Worm (Caenorhabditis elegans) whole organism, young adult: ENCODE measurements around the gene Y39A1A.20.

Experiments used
- B0019.2 ChIP-seq: fragments of 200-800 bp; sonication (Bioruptor generic); conservative IDR thresholded peaks from 2 replicates; pipeline ENCODE4 v1.3.6; 2022; ENCODE audit warnings: missing genetic modification reagents, missing genetic modification characterization, missing compliant biosample characterization
- B0035.1 ChIP-seq: sonication (generic microtip); optimal IDR thresholded peaks from 2 replicates; lab custom pipeline; 2016; ENCODE audit warnings: missing genetic modification characterization, mild to moderate bottlenecking, missing compliant biosample characterization, missing genotype, missing genetic modification reagents
- B0336.3 ChIP-seq: fragments of 200-800 bp; sonication (Bioruptor generic); IDR thresholded peaks from 2 replicates; pipeline ENCODE4 v1.3.6; 2022; ENCODE audit warnings: missing genetic modification characterization, missing compliant biosample characterization
- C06A6.2 ChIP-seq: fragments of 200-800 bp; sonication (Bioruptor generic); conservative IDR thresholded peaks from 2 replicates; pipeline ENCODE4 v1.3.6; 2022; ENCODE audit warnings: missing genetic modification characterization, missing compliant biosample characterization
- C17E4.6 ChIP-seq: fragments of 200-800 bp; sonication (Bioruptor generic); IDR thresholded peaks from 2 replicates; pipeline ENCODE4 v1.3.6; 2022; ENCODE audit warnings: missing genetic modification reagents, missing genetic modification characterization, missing compliant biosample characterization
- F22D6.2 ChIP-seq: sonication (generic microtip); optimal IDR thresholded peaks from 2 replicates; lab custom pipeline; 2016; ENCODE audit warnings: mild to moderate bottlenecking, missing genetic modification characterization, missing compliant biosample characterization
- F39B2.1 ChIP-seq: fragments of 200-800 bp; sonication (Bioruptor generic); IDR thresholded peaks from 2 replicates; pipeline ENCODE4 v1.3.6; 2022; ENCODE audit warnings: missing genetic modification reagents, missing genetic modification characterization, missing compliant biosample characterization
- F57A8.1 ChIP-seq: fragments of 200-800 bp; sonication (Bioruptor generic); optimal IDR thresholded peaks from 2 replicates; lab custom pipeline; 2018; ENCODE audit warnings: mild to moderate bottlenecking, missing genetic modification characterization, moderate library complexity, missing compliant biosample characterization
- T07F8.4 ChIP-seq: sonication (generic microtip); optimal IDR thresholded peaks from 2 replicates; lab custom pipeline; 2016; ENCODE audit warnings: mild to moderate bottlenecking, missing genetic modification characterization, moderate library complexity, missing compliant biosample characterization
- Y95B8A.8 ChIP-seq: fragments of 200-800 bp; sonication (Bioruptor generic); IDR thresholded peaks from 2 replicates; pipeline ENCODE4 v1.3.6; 2022; ENCODE audit warnings: missing genetic modification reagents, missing genetic modification characterization, missing compliant biosample characterization
- akir-1 ChIP-seq: fragments of 200-800 bp; sonication (Bioruptor generic); optimal IDR thresholded peaks from 2 replicates; lab custom pipeline; 2018; ENCODE audit warnings: mild to moderate bottlenecking, missing genetic modification characterization, moderate library complexity, missing compliant biosample characterization
- ama-1 ChIP-seq, 3 experiments: fragments of 150-350 bp in 1 of 3; sonication (generic microtip) in 2 of 3; optimal IDR thresholded peaks; 2 replicates each; lab custom pipeline; 2014 to 2018; ENCODE audit warnings: missing biosample characterization in 2 of 3, missing genetic modification characterization in 2 of 3, missing genetic modification reagents in 2 of 3
- aptf-3 ChIP-seq: fragments of 200-800 bp; sonication (Bioruptor generic); IDR thresholded peaks from 2 replicates; pipeline ENCODE4 v1.3.6; 2022; ENCODE audit warnings: missing genetic modification characterization, missing compliant biosample characterization
- athp-1 ChIP-seq: sonication (generic microtip); optimal IDR thresholded peaks from 2 replicates; lab custom pipeline; 2017; ENCODE audit warnings: mild to moderate bottlenecking, missing genetic modification characterization, missing compliant biosample characterization
- attf-5 ChIP-seq: fragments of 200-800 bp; sonication (Bioruptor generic); optimal IDR thresholded peaks from 2 replicates; lab custom pipeline; 2018; ENCODE audit warnings: mild to moderate bottlenecking, missing genetic modification characterization, missing compliant biosample characterization
- bed-1 ChIP-seq: fragments of 200-800 bp; sonication (Bioruptor generic); IDR thresholded peaks from 2 replicates; pipeline ENCODE4 v1.3.6; 2022; ENCODE audit warnings: missing genetic modification reagents, missing genetic modification characterization, missing compliant biosample characterization
- cebp-2 ChIP-seq: fragments of 200-800 bp; sonication (Bioruptor generic); IDR thresholded peaks from 2 replicates; pipeline ENCODE4 v1.3.6; 2022; ENCODE audit warnings: missing genetic modification characterization, missing compliant biosample characterization
- ceh-27 ChIP-seq: fragments of 200-800 bp; sonication (Bioruptor generic); optimal IDR thresholded peaks from 2 replicates; lab custom pipeline; 2018; ENCODE audit warnings: mild to moderate bottlenecking, missing genetic modification characterization, moderate library complexity, missing compliant biosample characterization
- chd-7 ChIP-seq: sonication (generic microtip); optimal IDR thresholded peaks from 2 replicates; lab custom pipeline; 2016; ENCODE audit warnings: mild to moderate bottlenecking, missing genetic modification characterization, moderate library complexity, missing compliant biosample characterization
- die-1 ChIP-seq: sonication (generic microtip); optimal IDR thresholded peaks from 2 replicates; lab custom pipeline; 2016; ENCODE audit warnings: missing genotype, mild to moderate bottlenecking, missing genetic modification characterization, missing compliant biosample characterization
- dox-1 ChIP-seq: fragments of 200-800 bp; sonication (Bioruptor generic); IDR thresholded peaks from 2 replicates; pipeline ENCODE4 v1.3.6; 2022; ENCODE audit warnings: missing genetic modification reagents, missing genetic modification characterization, missing compliant biosample characterization
- dpl-1 ChIP-seq: fragments of 150-350 bp; optimal IDR thresholded peaks from 2 replicates; lab custom pipeline; 2014; ENCODE audit warnings: missing biosample characterization, missing genetic modification reagents, missing genetic modification characterization
- efl-1 ChIP-seq: fragments of 150-350 bp; optimal IDR thresholded peaks from 2 replicates; lab custom pipeline; 2014; ENCODE audit warnings: missing biosample characterization, missing genetic modification reagents, missing genetic modification characterization
- egl-44 ChIP-seq: fragments of 200-800 bp; sonication (Bioruptor generic); IDR thresholded peaks from 2 replicates; pipeline ENCODE4 v1.3.6; 2022; ENCODE audit warnings: missing genetic modification reagents, missing genetic modification characterization, missing compliant biosample characterization
- ekl-4 ChIP-seq: fragments of 200-800 bp; sonication (Bioruptor generic); IDR thresholded peaks from 2 replicates; pipeline ENCODE4 v1.3.6; 2022; ENCODE audit warnings: missing genetic modification reagents, missing genetic modification characterization, missing compliant biosample characterization
- fkh-3 ChIP-seq: sonication (generic microtip); optimal IDR thresholded peaks from 2 replicates; lab custom pipeline; 2016; ENCODE audit warnings: mild to moderate bottlenecking, missing genetic modification characterization, missing compliant biosample characterization
- hlh-12 ChIP-seq: sonication (generic microtip); optimal IDR thresholded peaks from 2 replicates; lab custom pipeline; 2016; ENCODE audit warnings: missing genetic modification characterization, missing compliant biosample characterization
- let-607 ChIP-seq, 2 experiments: fragments of 200-800 bp in 1 of 2; sonication (Bioruptor generic) in 1 of 2; sonication (generic microtip) in 1 of 2; optimal IDR thresholded peaks; 2 replicates each; lab custom pipeline; 2016 to 2018; ENCODE audit warnings: mild to moderate bottlenecking in 2 of 2, missing compliant biosample characterization in 2 of 2, missing genetic modification characterization in 2 of 2, moderate library complexity in 2 of 2, missing genotype in 1 of 2
- lin-54 ChIP-seq: fragments of 200-800 bp; sonication (Bioruptor generic); optimal IDR thresholded peaks from 2 replicates; lab custom pipeline; 2018; ENCODE audit warnings: mild to moderate bottlenecking, missing genetic modification characterization, missing compliant biosample characterization
- madf-3 ChIP-seq: fragments of 200-800 bp; sonication (Bioruptor generic); IDR thresholded peaks from 2 replicates; pipeline ENCODE4 v1.3.6; 2022; ENCODE audit warnings: missing genetic modification reagents, missing genetic modification characterization, missing compliant biosample characterization
- mcd-1 ChIP-seq: fragments of 200-800 bp; sonication (Bioruptor generic); IDR thresholded peaks from 2 replicates; pipeline ENCODE4 v1.3.6; 2022; ENCODE audit warnings: missing genetic modification reagents, missing genetic modification characterization, missing compliant biosample characterization
- mel-28 ChIP-seq: sonication (generic microtip); optimal IDR thresholded peaks from 2 replicates; lab custom pipeline; 2016; ENCODE audit warnings: borderline replicate concordance, mild to moderate bottlenecking, missing genetic modification characterization, missing compliant biosample characterization
- mes-4 ChIP-seq: sonication (generic microtip); optimal IDR thresholded peaks from 2 replicates; lab custom pipeline; 2016; ENCODE audit warnings: missing genotype, missing genetic modification characterization, missing compliant biosample characterization
- mxl-1 ChIP-seq: sonication (generic microtip); optimal IDR thresholded peaks from 2 replicates; lab custom pipeline; 2016; ENCODE audit warnings: missing genetic modification characterization, missing compliant biosample characterization
- nhr-80 ChIP-seq: sonication (generic microtip); optimal IDR thresholded peaks from 2 replicates; lab custom pipeline; 2016; ENCODE audit warnings: missing genetic modification characterization, missing compliant biosample characterization
- pbrm-1 ChIP-seq: fragments of 200-800 bp; sonication (Bioruptor generic); IDR thresholded peaks from 2 replicates; pipeline ENCODE4 v1.3.6; 2022; ENCODE audit warnings: missing genetic modification reagents, missing genetic modification characterization, missing compliant biosample characterization
- pha-4 ChIP-seq: fragments of 150-350 bp; sonication (generic microtip); optimal IDR thresholded peaks from 2 replicates; lab custom pipeline; 2014; ENCODE audit warnings: missing biosample characterization, missing genetic modification reagents, missing genetic modification characterization
- repo-1 ChIP-seq: sonication (generic microtip); optimal IDR thresholded peaks from 2 replicates; lab custom pipeline; 2017; ENCODE audit warnings: mild to moderate bottlenecking, missing genetic modification characterization, missing compliant biosample characterization
- snpc-1.1 ChIP-seq: sonication (generic microtip); optimal IDR thresholded peaks from 2 replicates; lab custom pipeline; 2017; ENCODE audit warnings: missing genetic modification characterization, mild to moderate bottlenecking, missing compliant biosample characterization, antibody characterized with exemption, moderate library complexity, missing genotype, missing genetic modification reagents; ENCODE audit not compliant: insufficient read depth
- snpc-3.4 ChIP-seq: sonication (generic microtip); optimal IDR thresholded peaks from 2 replicates; lab custom pipeline; 2017; ENCODE audit warnings: missing genetic modification characterization, mild to moderate bottlenecking, missing compliant biosample characterization, antibody characterized with exemption, moderate library complexity, missing genotype, missing genetic modification reagents
- sptf-2 ChIP-seq: fragments of 200-800 bp; sonication (Bioruptor generic); optimal IDR thresholded peaks from 2 replicates; lab custom pipeline; 2018; ENCODE audit warnings: mild to moderate bottlenecking, missing genetic modification characterization, missing compliant biosample characterization
- tbp1 ChIP-seq: fragments of 200-800 bp; sonication (Bioruptor generic); optimal IDR thresholded peaks from 2 replicates; lab custom pipeline; 2018; ENCODE audit warnings: mild to moderate bottlenecking, missing genetic modification characterization, missing compliant biosample characterization
- tbx-9 ChIP-seq: sonication (generic microtip); optimal IDR thresholded peaks from 2 replicates; lab custom pipeline; 2016; ENCODE audit warnings: borderline replicate concordance, missing genetic modification characterization, inconsistent platforms, missing compliant biosample characterization
- tlf-1 ChIP-seq: fragments of 200-800 bp; sonication (Bioruptor generic); optimal IDR thresholded peaks from 2 replicates; lab custom pipeline; 2018; ENCODE audit warnings: mild to moderate bottlenecking, missing genetic modification characterization, missing compliant biosample characterization
- unc-62 ChIP-seq: fragments of 150-350 bp; optimal IDR thresholded peaks from 2 replicates; lab custom pipeline; 2014; ENCODE audit warnings: missing biosample characterization, missing genetic modification reagents, missing genetic modification characterization
- xnd-1 ChIP-seq: sonication (generic microtip); optimal IDR thresholded peaks from 2 replicates; lab custom pipeline; 2016; ENCODE audit warnings: missing genotype, missing genetic modification reagents, missing genetic modification characterization, missing compliant biosample characterization
- zim-3 ChIP-seq: sonication (generic microtip); optimal IDR thresholded peaks from 2 replicates; lab custom pipeline; 2017; ENCODE audit warnings: mild to moderate bottlenecking, missing genetic modification characterization, moderate library complexity, missing compliant biosample characterization
- ztf-18 ChIP-seq: sonication (generic microtip); optimal IDR thresholded peaks from 2 replicates; lab custom pipeline; 2016; ENCODE audit warnings: missing genotype, mild to moderate bottlenecking, missing genetic modification characterization, missing compliant biosample characterization
- ztf-3 ChIP-seq: fragments of 200-800 bp; sonication (Bioruptor generic); optimal IDR thresholded peaks from 2 replicates; lab custom pipeline; 2018; ENCODE audit warnings: mild to moderate bottlenecking, missing genetic modification characterization, missing compliant biosample characterization

Y39A1A.20 gene

DNA sequence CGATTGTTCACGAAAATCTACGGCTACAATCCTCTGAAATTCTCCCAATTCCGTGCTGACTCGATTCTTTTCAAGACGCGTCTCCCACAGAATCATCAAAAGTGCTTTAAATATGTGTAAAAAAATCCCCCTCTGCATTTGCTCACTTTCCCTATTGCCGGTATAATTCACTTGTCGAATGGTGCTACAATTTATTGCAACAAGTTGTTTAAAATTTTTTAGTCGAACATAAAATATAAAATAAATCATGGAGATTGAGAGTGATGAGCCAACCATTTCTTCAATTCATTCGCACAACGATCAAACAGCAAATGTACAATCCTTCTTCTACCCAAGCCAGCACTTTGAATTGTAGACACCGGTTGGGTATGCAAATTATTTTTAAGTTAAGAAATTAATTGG lies 46.0 kb upstream of the Y39A1A.20 start (continued):
- TF ChIP-seq Y95B8A.8 (GFP tag; lab: Robert Waterston, UW) (peak; percentile 88), hlh-12 (tag; lab: Kevin White, UChicago) (peak; percentile 50), B0019.2 (peak; percentile 51; the same call in 1 of the 2 replicates), cebp-2 (GFP tag; lab: Robert Waterston, UW) (0 out of 2 replicates have a peak, but pooled peaks have one; percentile 49), lin-54 (GFP tag; lab: Kevin White, UChicago) (peak; percentile 76), fkh-3 (no peak), ztf-18 (peak; percentile 70), ama-1 (optimal IDR thresholded peaks at IDR 0.05; lab: Kevin White, UChicago) (peak; percentile 20), ama-1 (GFP tag; optimal IDR thresholded peaks at IDR 0.05; lab: Kevin White, UChicago) (peak; percentile 83 to 93), athp-1 (tag; lab: Kevin White, UChicago) (peak; percentile 85), pbrm-1 (GFP tag; lab: Robert Waterston, UW) (peak; percentile 75; the same call in 1 of the 2 replicates), zim-3 (tag; lab: Kevin White, UChicago) (peak; percentile 44), xnd-1 (tag; lab: Kevin White, UChicago) (peak; percentile 68), mcd-1 (GFP tag; lab: Robert Waterston, UW) (peak; percentile 37), C06A6.2 (GFP tag; lab: Robert Waterston, UW) (no peak), C17E4.6 (GFP tag; lab: Robert Waterston, UW) (peak; percentile 74), mes-4 (tag; lab: Kevin White, UChicago) (peak; percentile 18), dpl-1 (peak; percentile 6), akir-1 (GFP tag; lab: Kevin White, UChicago) (no peak), ceh-27 (GFP tag; lab: Kevin White, UChicago) (peak; percentile 14), repo-1 (tag; lab: Kevin White, UChicago) (peak; percentile 1), die-1 (peak; percentile 80), ekl-4 (GFP tag; lab: Robert Waterston, UW) (peak; percentile 89), F57A8.1 (GFP tag; lab: Kevin White, UChicago) (peak; percentile 63), chd-7 (tag; lab: Kevin White, UChicago) (peak; percentile 61), tbp1 (peak; percentile 52), dox-1 (GFP tag; lab: Robert Waterston, UW) (peak; percentile 38; the same call in 1 of the 2 replicates), efl-1 (GFP tag; lab: Kevin White, UChicago) (peak; percentile 62), nhr-80 (tag; lab: Kevin White, UChicago) (no peak), bed-1 (GFP tag; lab: Robert Waterston, UW) (no peak), T07F8.4 (tag; lab: Kevin White, UChicago) (peak; percentile 44), madf-3 (GFP tag; lab: Robert Waterston, UW) (peak; percentile 84), F39B2.1 (peak; percentile 82), tbx-9 (tag; lab: Kevin White, UChicago) (peak; percentile 19), snpc-1.1 (tag; lab: Kevin White, UChicago) (peak; percentile 62), aptf-3 (no peak), F22D6.2 (tag; lab: Kevin White, UChicago) (no peak), egl-44 (no peak; the same call in 1 of the 2 replicates), tlf-1 (GFP tag; lab: Kevin White, UChicago) (peak; percentile 90), B0035.1 (tag; lab: Kevin White, UChicago) (no peak), ztf-3 (GFP tag; lab: Kevin White, UChicago) (no peak), mxl-1 (tag; lab: Kevin White, UChicago) (peak; percentile 33), attf-5 (GFP tag; lab: Kevin White, UChicago) (peak; percentile 53), unc-62 (GFP tag; lab: Kevin White, UChicago) (no peak), sptf-2 (no peak), mel-28 (no peak), snpc-3.4 (tag; lab: Kevin White, UChicago) (peak; percentile 91), let-607 (tag; optimal IDR thresholded peaks at IDR 0.05; lab: Kevin White, UChicago) (no peak), pha-4 (tag; lab: Kevin White, UChicago) (no peak), B0336.3 (GFP tag; lab: Robert Waterston, UW) (peak; percentile 93; the same call in 1 of the 2 replicates)
